Fruit fly (Drosophila melanogaster) whole organism: ENCODE results near the gene tay.

Source experiments
- CG8478 ChIP-seq: fragments of >200 bp; optimal IDR thresholded peaks from 2 replicates; lab custom pipeline; 2018; ENCODE audit warnings: inconsistent platforms
- Dll ChIP-seq: fragments of >200 bp; optimal IDR thresholded peaks from 2 replicates; lab custom pipeline; 2017
- EcR ChIP-seq, 2 experiments: fragments of >200 bp; optimal IDR thresholded peaks; 2 replicates each; lab custom pipeline; 2017; ENCODE audit warnings: missing biosample characterization in 2 of 2, missing genetic modification characterization in 2 of 2, missing genetic modification reagents in 2 of 2
- pan ChIP-seq: fragments of >200 bp; optimal IDR thresholded peaks from 2 replicates; lab custom pipeline; 2017
- psq ChIP-seq: fragments of >200 bp; optimal IDR thresholded peaks from 2 replicates; lab custom pipeline; 2017
- usp ChIP-seq: fragments of >200 bp; optimal IDR thresholded peaks from 2 replicates; lab custom pipeline; 2017; ENCODE audit warnings: missing biosample characterization, missing genetic modification characterization, mixed read lengths

The tay gene

DNA sequence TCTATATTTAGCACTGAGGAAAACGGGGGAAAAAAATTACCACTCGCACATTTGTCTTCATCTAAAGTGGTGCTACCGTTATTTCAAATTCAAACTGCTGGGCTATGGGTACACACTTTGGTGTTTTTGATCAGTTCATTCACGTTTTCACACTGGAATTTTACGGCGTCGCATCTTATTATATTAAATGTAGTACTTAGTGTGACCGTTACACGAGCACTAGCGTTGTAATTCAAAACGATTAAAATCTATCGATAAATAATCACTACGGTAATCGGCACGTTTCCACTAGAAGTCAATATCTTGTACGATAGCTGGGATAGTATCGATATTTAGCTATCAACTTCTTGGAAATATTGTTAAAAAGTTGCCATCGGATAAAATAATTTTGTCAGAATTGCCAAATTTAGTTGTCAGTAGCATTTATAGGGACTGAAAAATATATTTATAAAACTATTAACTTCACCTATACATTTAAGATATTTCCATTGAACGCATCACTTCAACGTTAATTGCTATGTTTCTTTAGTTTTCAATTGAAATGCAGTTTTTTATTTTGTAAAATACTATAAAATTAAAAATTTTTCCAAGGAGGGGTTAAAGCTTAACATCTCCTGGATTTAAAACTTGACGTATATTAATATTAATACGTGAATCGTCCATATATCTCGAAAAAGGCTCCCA, 29.4 kb downstream of the tay start, which contains the start of the genes CG46440 and Myb:
CG46440 (minus strand) TSS at position 223 of the 684 bp plus-strand sequence.
Myb (minus strand) TSS at position 223 of the 684 bp plus-strand sequence.
- no peak for TF ChIP-seq CG8478 (lab: Kevin White, UChicago)
- no peak for TF ChIP-seq usp (GFP tag; lab: Kevin White, UChicago)
- no peak for TF ChIP-seq EcR (GFP tag; optimal IDR thresholded peaks at IDR 0.05; lab: Kevin White, UChicago)
- no peak for TF ChIP-seq Dll (lab: Kevin White, UChicago)
- no peak for TF ChIP-seq psq (lab: Kevin White, UChicago)
- TF ChIP-seq pan = no peak

DNA sequence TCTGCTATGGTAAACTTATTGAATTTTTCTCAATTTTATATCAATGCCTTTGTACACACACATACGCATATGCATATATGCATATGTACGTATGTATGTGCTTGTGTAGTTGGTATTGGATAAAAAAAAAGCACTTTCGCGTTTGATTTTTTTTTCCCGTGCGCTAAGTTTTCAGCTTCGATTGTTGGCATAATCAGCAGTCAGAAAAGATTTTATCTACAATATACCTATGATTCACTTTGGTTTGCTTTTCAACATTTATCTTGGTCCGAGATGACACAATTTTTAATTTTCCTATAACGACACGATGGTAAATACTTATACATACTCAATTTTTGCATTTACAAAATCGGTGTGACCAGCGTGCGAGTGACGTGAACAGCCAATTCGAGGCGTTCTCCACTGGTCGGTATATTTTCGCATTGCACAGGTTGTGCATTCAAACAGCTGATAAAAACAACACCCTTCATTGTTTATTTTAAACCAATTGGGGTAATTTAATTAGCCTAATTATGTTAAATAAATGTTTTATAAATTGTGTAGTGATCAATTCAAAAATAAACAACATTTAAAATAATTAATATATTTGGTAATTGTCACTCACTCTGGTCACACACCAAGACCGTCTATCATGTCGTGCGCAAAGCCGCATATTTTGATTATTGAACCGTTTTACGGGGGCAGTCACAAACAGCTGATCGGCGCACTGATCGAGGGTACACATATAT, 34.1 kb downstream of the tay start, which contains the start of the genes UBL3 and CG15914:
UBL3 (minus strand) TSS at position 361 of the 728 bp plus-strand sequence.
CG15914 (plus strand) TSS at position 607 of the 728 bp plus-strand sequence.
- TF ChIP-seq CG8478 (lab: Kevin White, UChicago) = no peak
- no peak for TF ChIP-seq usp (GFP tag; lab: Kevin White, UChicago)
- TF ChIP-seq Dll (lab: Kevin White, UChicago) = no peak

DNA sequence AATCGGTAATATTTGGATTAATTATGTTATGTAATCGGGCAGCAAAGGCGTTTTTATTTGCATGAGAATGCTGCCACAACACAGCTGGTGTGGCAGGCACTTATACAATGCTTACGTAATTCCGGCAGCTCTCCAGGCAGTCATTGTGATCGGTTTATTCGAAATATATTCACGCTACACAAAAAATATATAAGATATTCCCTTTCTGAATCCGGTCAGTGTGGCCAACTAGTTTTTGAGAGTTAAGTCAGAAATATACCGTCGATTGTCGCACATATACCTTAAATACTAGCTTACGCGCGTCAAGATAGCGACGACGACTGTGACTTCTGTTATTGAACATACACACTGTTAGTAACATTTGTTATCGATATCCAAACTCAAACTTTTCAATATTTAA, 38.1 kb downstream of the tay start, which contains the start of gene sun:
sun (minus strand) TSS at position 238 of the 400 bp plus-strand sequence.
- TF ChIP-seq Dll (lab: Kevin White, UChicago) = no peak
- TF ChIP-seq psq (lab: Kevin White, UChicago) = no peak
- TF ChIP-seq pan = no peak
- no peak for TF ChIP-seq EcR (GFP tag; optimal IDR thresholded peaks at IDR 0.05; lab: Kevin White, UChicago)
- no peak for TF ChIP-seq CG8478 (lab: Kevin White, UChicago)
- no peak for TF ChIP-seq usp (GFP tag; lab: Kevin White, UChicago)

DNA sequence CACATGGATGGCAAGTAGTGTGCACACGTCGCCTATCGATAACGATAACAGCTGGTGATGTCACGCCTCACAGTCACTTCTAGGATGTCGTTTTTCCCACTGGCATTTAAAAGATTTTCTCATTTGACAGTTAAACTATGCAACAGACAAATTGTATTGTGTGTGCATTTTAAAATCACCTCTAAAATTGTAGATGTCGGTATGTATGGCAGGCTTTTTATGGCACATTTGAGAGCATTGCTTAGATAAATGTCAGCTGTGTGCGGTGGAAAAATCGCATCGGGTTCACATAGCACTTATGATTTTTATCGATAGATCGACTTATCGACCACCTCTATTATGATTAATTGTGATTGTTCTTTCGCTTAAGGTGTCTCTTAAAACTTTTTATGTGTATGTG, 43.0 kb downstream of the tay start, which contains the start of the genes ArgRS and CG8578:
ArgRS (minus strand) TSS at position 7 of the 400 bp plus-strand sequence.
CG8578 (plus strand) TSS at position 338 of the 400 bp plus-strand sequence.
- TF ChIP-seq psq (lab: Kevin White, UChicago) = no peak
- no peak for TF ChIP-seq pan
- no peak for TF ChIP-seq CG8478 (lab: Kevin White, UChicago)
- no peak for TF ChIP-seq Dll (lab: Kevin White, UChicago)
- no peak for TF ChIP-seq EcR (GFP tag; optimal IDR thresholded peaks at IDR 0.05; lab: Kevin White, UChicago)

DNA sequence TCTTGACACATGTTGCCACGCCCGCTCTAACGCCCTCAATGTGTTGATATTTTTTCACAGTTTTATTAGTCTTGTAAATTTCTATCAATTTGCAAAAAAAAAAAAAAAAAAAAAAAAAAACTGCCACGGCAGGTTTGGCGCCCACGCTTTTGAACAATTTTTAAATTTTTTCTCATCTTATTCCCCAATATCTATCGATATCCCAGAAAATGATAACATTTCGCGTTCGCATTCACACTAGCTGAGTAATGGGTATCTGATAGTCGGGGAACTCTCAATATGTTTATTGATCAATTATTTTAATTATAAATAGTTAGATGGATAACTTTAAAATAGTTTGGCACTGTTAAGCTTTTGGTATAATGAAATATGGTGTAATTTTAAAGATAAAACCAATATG, 45.8 kb downstream of the tay start:
- no peak for TF ChIP-seq usp (GFP tag; lab: Kevin White, UChicago)
- no peak for TF ChIP-seq CG8478 (lab: Kevin White, UChicago)
- no peak for TF ChIP-seq pan
- no peak for TF ChIP-seq Dll (lab: Kevin White, UChicago)
- TF ChIP-seq EcR (GFP tag; optimal IDR thresholded peaks at IDR 0.05; lab: Kevin White, UChicago) = no peak
- no peak for TF ChIP-seq psq (lab: Kevin White, UChicago)

DNA sequence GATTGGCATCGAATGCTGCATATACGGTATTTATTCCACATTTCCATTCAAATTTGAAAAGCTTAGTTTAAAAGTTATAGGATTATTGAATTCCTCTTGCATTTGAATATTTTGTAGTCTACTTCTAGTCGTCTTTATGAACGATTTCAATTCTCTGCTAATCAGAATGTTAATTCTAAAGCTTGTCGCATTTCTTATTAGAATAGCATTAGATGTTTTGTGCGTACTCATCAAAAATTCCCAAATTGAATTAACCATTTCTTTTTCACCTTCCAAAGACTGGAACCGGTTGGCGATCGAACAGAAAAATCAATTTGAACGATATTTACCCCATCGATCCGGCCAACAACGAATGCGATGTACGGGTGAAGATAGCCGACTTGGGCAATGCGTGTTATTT, 47.1 kb downstream of the tay start:
- TF ChIP-seq psq (lab: Kevin White, UChicago) (no peak), EcR (GFP tag; optimal IDR thresholded peaks at IDR 0.05; lab: Kevin White, UChicago) (no peak), Dll (lab: Kevin White, UChicago) (no peak)

DNA sequence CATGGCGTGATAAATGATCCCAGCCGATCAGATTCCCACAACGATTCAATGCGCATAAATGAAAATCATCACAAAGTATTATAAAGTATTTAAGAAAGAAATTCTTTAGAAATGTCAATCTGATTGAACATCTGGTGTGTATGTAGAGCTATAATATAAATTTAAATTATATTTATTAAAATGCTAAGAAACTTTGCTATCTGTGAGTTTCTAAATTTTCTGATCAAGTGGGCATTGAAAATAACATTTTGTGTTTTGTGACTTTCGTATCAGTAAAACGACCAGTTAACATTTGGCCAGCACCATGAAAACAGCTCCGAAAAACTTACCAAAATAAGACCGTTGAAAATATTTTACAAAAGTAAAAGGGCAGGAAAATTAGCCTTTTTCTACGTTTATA, 49.6 kb downstream of the tay start, which contains the start of gene CG8565:
CG8565 (plus strand) TSS at position 301 of the 400 bp plus-strand sequence.
- TF ChIP-seq usp (GFP tag; lab: Kevin White, UChicago) (no peak), Dll (lab: Kevin White, UChicago) (no peak), psq (lab: Kevin White, UChicago) (no peak), pan (no peak), EcR (GFP tag; optimal IDR thresholded peaks at IDR 0.05; lab: Kevin White, UChicago) (no peak), CG8478 (lab: Kevin White, UChicago) (no peak)

DNA sequence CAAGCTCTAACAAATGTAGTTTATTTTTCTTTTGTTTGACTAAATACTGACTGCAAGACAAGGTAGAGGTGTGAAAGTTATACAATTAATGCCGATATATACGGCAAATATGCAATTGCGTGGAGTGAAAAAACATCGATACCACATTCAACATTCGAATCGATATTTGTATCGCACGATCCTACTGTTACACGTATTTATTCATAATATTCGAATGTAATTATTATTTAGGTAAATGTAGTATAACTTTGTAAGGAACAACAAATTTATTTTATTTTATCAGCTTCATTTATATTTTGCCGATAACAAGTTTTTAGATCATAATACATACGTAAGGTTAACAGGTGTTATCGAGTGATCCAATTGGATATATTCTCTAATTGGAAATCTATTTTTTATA, 51.7 kb downstream of the tay start, which contains the start of gene Chc:
Chc (minus strand) TSS at position 98 of the 400 bp plus-strand sequence.
- TF ChIP-seq usp (GFP tag; lab: Kevin White, UChicago) (no peak), Dll (lab: Kevin White, UChicago) (no peak), EcR (GFP tag; optimal IDR thresholded peaks at IDR 0.05; lab: Kevin White, UChicago) (no peak), psq (lab: Kevin White, UChicago) (no peak), pan (no peak), CG8478 (lab: Kevin White, UChicago) (no peak)

DNA sequence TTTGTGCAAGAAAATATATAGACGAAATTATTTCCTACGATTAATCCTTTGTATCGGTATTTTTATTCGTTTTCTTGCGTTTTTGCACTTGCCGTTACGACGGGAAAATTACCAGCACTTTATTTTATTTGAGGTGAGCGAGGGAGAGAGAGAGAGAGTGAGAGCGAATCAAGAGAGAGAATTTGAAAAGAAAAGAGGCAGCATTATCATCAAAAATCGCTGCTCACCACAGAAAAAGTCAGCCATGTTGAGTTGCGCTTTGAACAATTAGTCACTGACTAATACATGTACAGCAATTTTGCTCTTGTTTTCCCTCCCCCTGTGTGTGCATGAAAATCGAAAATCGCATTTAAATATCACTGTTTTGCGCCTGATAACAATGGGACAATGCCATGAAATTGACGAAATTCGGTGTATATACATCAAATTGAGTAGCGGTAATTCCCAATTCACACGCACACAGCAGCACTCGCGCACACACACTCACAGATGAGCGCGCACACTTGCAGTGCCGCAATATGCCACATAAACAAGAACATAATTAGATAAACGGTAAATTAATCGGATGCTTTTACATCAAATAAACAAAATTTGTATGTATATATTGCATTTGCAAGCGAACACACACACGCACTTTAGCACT, 52.4 kb downstream of the tay start:
- no peak for TF ChIP-seq psq (lab: Kevin White, UChicago)
- no peak for TF ChIP-seq CG8478 (lab: Kevin White, UChicago)
- TF ChIP-seq Dll (lab: Kevin White, UChicago) = no peak
- no peak for TF ChIP-seq usp (GFP tag; lab: Kevin White, UChicago)
- TF ChIP-seq pan = no peak
- TF ChIP-seq EcR (GFP tag; optimal IDR thresholded peaks at IDR 0.05; lab: Kevin White, UChicago) = no peak

DNA sequence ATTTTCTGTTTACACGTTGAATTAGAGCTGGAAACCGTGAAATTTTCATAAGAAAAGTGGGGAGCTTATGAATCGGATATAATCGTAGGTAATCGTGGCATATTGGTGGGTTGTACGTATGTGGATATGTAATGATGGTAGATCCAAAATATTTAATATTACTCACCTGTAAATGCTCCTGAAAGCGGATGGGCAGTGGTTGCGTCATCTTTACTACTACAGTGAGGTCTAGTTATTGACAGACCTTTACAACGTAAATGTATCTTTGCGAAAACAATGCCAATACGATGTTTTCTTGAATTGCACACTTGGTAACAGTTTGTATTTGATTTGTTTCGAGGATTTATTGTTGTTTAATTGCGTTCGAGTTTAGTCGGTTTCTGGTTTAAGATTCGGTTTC, 53.2 kb downstream of the tay start:
- TF ChIP-seq EcR (GFP tag; optimal IDR thresholded peaks at IDR 0.05; lab: Kevin White, UChicago) (no peak), psq (lab: Kevin White, UChicago) (no peak), Dll (lab: Kevin White, UChicago) (no peak), pan (no peak)
